Fruit fly (Drosophila melanogaster) Kc167 (cell line): Measurements from ENCODE around the gene nrv1.

Experiments
- Myc ChIP-seq: fragments of >200 bp; optimal IDR thresholded peaks from 2 replicates; lab custom pipeline; 2017; ENCODE audit warnings: missing external identifiers
- Sin3A ChIP-seq: fragments of >200 bp; optimal IDR thresholded peaks from 2 replicates; lab custom pipeline; 2018; ENCODE audit warnings: missing external identifiers
- h ChIP-seq: fragments of >200 bp; optimal IDR thresholded peaks from 3 replicates; lab custom pipeline; 2018; ENCODE audit warnings: missing external identifiers
- insv ChIP-seq: fragments of >200 bp; optimal IDR thresholded peaks from 3 replicates; lab custom pipeline; 2018; ENCODE audit warnings: missing external identifiers
- psq ChIP-seq: fragments of >200 bp; optimal IDR thresholded peaks from 2 replicates; lab custom pipeline; 2017; ENCODE audit warnings: missing external identifiers
- ttk ChIP-seq: sonication (Bioruptor generic); optimal IDR thresholded peaks from 2 replicates; lab custom pipeline; 2017; ENCODE audit warnings: missing external identifiers

The nrv1 gene

dm6 chr2L:6786674-6787028 is at the start of gene nrv1:
nrv1 (minus strand) TSS chr2L:6786861.
- no peak for TF ChIP-seq Myc
- TF ChIP-seq insv (lab: Kevin White, UChicago): no peak
- no peak for TF ChIP-seq ttk (lab: Kevin White, UChicago)
- TF ChIP-seq h (lab: Kevin White, UChicago): no peak
- no peak for TF ChIP-seq Sin3A (lab: Kevin White, UChicago)
- no peak for TF ChIP-seq psq

DNA sequence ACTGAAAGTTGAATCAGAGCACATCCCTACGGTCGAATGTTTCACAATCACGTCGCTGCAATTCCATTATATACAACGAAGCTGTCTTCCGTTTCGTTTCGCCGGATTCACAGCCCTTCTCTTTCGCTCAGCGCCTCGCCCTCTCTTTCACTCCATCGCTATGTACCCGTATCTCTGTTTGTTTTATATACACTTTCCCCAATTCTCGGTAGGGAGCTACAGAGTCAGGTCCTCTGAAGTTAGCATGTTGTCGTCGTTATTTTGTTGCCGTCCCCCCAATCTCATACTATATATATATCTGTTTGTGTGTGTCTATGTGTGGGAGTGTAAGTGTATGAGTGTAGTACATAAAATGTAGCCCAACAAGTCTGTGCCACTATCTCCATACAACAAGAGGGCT is 49.5 kb upstream of the nrv1 start:
- TF ChIP-seq h (lab: Kevin White, UChicago): no peak
- no peak for TF ChIP-seq Myc
- no peak for TF ChIP-seq Sin3A (lab: Kevin White, UChicago)
- TF ChIP-seq ttk (lab: Kevin White, UChicago): no peak
- TF ChIP-seq psq: no peak
- TF ChIP-seq insv (lab: Kevin White, UChicago): no peak

DNA sequence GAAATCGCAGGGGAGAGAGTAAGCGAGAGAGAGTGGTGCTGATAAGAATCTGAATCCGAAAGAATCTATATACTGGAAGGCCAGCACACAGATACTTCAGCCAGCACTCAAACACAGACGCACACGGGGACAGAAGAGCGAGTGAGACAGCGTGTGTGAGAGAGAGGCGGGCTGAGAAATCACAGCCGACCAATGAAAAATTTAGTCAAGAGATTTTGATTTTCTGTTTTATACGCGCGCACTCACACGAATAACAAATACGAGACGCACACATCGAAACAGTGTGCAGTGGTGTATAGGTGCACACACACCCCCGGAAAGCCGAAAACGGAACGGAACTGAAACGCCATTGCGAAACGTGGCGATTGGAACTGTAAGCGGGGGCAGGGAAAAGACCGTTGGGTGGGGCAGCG is 47.0 kb upstream of the nrv1 start:
- TF ChIP-seq Myc: no peak
- no peak for TF ChIP-seq psq
- no peak for TF ChIP-seq Sin3A (lab: Kevin White, UChicago)
- TF ChIP-seq insv (lab: Kevin White, UChicago): no peak

- no peak for TF ChIP-seq insv (lab: Kevin White, UChicago)
- no peak for TF ChIP-seq Sin3A (lab: Kevin White, UChicago)
- no peak for TF ChIP-seq psq
- TF ChIP-seq h (lab: Kevin White, UChicago): no peak
- no peak for TF ChIP-seq ttk (lab: Kevin White, UChicago)
- TF ChIP-seq Myc: no peak
These were observed 43.6 kb upstream of the nrv1 start for dm6 chr2L:6830264-6830729.

dm6 chr2L:6827558-6828122 is 41.0 kb upstream of the nrv1 start:
- TF ChIP-seq ttk (lab: Kevin White, UChicago): no peak

DNA sequence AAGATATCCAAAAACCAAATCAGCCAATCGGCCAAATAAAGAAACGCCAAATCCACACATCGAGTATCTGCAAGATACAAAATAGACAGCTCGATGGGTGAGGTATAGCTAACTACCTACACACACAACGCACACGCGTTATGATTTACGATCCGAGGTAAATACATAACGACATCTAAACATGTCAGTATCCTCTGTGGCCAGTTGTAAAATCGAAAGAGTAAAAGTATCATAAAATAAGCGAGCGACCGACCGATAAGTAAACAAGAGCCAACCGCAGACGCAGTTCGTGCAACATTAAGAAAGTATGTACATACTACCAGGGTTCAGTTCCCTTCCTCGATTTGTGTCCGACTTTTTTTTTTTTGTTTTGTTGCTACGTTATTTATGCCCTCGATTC is 39.6 kb upstream of the nrv1 start:
- no peak for TF ChIP-seq psq
- TF ChIP-seq insv (lab: Kevin White, UChicago): no peak
- no peak for TF ChIP-seq ttk (lab: Kevin White, UChicago)
- TF ChIP-seq Sin3A (lab: Kevin White, UChicago): no peak
- TF ChIP-seq h (lab: Kevin White, UChicago): no peak
- TF ChIP-seq Myc: no peak

DNA sequence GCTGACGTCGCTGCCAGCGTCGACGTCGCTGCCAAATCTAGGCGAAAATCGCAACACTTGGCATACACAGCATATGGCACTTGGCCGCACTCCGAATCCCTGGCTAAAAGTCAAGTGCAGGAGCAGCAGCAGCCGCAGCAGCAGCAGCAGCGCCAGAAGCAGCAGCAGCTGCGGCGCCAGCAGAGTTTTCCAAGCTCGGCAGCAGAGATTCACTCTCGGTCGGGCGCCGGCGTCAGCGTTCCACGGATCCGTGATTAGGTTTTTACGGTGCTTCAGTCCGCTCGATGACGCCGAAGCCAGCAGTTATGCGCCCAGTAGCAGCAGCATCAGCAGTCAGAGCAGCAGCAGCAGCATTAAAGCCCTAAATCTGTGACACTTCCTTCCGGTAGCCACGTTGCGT is 35.4 kb upstream of the nrv1 start:
- TF ChIP-seq ttk (lab: Kevin White, UChicago): no peak
- no peak for TF ChIP-seq insv (lab: Kevin White, UChicago)
- TF ChIP-seq Myc: no peak
- TF ChIP-seq Sin3A (lab: Kevin White, UChicago): no peak
- no peak for TF ChIP-seq psq
- TF ChIP-seq h (lab: Kevin White, UChicago): no peak

DNA sequence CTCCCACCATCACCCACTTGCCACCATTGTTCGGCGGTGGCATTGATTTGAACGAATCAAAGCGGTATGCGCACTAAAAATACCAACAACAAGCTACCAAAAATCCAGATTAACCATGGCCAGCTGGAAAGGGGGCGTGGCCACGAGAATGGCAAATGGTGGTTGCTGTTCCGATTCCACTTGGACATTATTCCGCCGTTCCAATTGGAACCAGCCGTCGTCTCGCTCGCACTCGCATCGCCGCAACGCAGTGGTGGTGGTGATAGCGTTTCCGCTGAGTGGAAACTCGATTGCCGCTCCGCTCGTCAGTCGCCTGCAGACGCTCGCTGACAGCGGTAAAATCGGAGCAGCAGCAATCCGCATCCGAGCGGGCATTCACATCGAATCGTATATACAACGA is 35.0 kb upstream of the nrv1 start, which contains the start of gene sens-2:
sens-2 (plus strand) TSS at position 304 of the 400 bp plus-strand sequence.
- TF ChIP-seq ttk (lab: Kevin White, UChicago) (no peak), Myc (no peak), psq (no peak), insv (lab: Kevin White, UChicago) (no peak)

DNA sequence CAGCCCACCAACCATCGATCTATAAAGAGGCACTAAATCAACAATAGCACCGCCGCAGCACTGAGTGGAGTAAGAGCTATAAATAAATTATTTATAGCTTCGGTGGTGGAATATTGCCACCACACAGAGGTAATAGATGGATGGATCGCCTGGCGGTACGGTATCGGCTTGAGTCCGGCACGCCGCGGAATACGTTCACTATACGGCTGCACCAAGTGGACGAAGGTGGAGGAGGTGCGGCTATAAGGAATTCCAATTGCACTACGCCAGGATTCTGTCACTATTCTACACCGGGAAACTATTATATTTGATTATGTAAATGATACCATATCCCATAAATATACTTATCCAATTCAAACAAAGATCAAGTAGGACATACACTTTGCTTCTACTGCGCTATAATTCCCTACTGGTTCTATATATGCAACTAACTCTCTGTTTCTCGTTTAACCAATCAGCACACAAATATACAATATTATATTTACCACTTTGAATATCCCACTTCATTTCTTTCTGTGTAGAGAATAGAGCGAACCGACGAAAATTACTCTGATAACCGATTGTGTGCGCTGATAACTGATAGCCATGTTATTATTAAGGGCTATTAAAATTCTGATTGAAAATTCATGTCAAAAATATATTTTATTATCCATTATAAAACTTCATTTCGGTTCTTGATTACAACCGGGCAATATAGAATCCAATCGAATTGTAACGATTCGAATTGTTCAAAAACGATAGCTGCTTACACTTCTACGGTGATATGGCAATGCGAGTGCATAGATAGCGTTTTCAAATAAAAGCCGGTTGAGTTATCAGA is 32.8 kb upstream of the nrv1 start:
- TF ChIP-seq Myc (no peak), Sin3A (lab: Kevin White, UChicago) (no peak), h (lab: Kevin White, UChicago) (no peak), ttk (lab: Kevin White, UChicago) (no peak), psq (no peak), insv (lab: Kevin White, UChicago) (no peak)

dm6 chr2L:6818357-6818756 is 31.7 kb upstream of the nrv1 start:
- TF ChIP-seq ttk (lab: Kevin White, UChicago): no peak
- no peak for TF ChIP-seq psq
- TF ChIP-seq h (lab: Kevin White, UChicago): no peak
- no peak for TF ChIP-seq Myc
- TF ChIP-seq Sin3A (lab: Kevin White, UChicago): no peak
- no peak for TF ChIP-seq insv (lab: Kevin White, UChicago)

DNA sequence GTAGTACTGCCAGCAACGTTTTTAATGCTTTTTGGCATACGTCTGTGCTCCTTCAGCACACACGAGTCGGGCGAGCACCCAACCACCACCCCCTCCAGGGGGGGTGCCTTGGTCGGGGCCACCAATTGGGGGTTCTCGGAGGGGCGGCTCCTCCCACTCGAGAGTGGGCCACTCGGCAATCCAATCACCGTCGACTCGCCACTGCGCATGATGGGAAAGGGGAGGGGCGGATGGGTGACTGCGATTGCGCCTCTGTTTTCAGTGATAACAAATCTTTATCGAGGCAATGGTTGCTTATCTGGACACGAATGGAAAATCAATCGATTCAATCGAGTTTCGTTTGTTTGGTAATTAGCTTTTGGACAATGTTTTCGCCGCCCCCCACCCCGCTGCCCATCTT is 30.8 kb upstream of the nrv1 start:
- TF ChIP-seq Myc: no peak
- TF ChIP-seq psq: no peak
- TF ChIP-seq Sin3A (lab: Kevin White, UChicago): no peak
- TF ChIP-seq h (lab: Kevin White, UChicago): no peak
- TF ChIP-seq insv (lab: Kevin White, UChicago): no peak
- TF ChIP-seq ttk (lab: Kevin White, UChicago): no peak

DNA sequence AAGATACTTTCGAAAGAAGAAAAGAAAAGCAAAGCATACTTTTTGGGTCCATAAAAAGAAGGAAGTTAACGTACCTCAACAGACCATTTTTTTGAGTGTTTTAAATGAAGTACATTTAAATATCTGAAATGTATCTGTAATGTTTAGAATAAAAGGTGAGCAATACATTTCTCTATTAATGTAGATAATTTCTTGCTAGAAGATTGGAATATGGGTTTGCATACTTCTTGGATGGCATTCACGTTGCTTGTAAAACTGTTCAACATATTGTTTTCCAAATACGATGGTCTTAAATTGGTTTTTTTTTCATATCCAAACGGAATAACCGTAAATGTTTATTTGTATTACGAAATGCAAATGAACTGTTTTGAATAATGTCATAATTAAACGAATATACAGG is 19.1 kb upstream of the nrv1 start, which contains the start of gene CG17375:
CG17375 (minus strand) TSS at position 10 of the 400 bp plus-strand sequence.
- no peak for TF ChIP-seq ttk (lab: Kevin White, UChicago)
- TF ChIP-seq psq: no peak
- TF ChIP-seq Myc: no peak
- no peak for TF ChIP-seq insv (lab: Kevin White, UChicago)
- no peak for TF ChIP-seq h (lab: Kevin White, UChicago)
- no peak for TF ChIP-seq Sin3A (lab: Kevin White, UChicago)
